Worm (Caenorhabditis elegans): Measurements from ENCODE around the gene clec-153.

DNA sequence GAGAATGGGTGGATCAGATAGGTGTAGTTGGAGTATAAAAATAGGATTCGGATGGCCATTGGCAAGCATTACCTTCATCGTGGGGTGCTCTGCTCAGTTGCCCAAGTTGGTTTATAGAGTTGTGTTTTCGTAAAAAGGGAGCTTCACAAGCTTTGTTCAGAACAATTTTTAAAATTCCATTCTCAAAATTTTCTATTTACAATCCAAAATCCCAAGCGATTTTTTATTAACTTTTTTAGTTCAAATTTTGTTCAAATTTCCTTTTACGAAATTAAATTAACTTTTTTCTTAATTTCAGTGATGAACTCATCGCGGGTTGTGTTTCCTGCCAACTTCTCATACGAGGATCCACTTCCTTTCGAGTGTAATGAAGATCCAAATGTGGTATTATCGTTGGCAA lies 42.4 kb downstream of the clec-153 start, which contains the start of gene srg-10:
- no peak for TF ChIP-seq lin-11 (tag; optimal IDR thresholded peaks at IDR 0.05)
- TF ChIP-seq hlh-8 (tag; optimal IDR thresholded peaks at IDR 0.05), result no peak
- no peak for TF ChIP-seq pha-4 (tag; optimal IDR thresholded peaks at IDR 0.05)

Data from whole organism, late embryonic.